Worm (Caenorhabditis elegans) whole organism, midembryonic: ENCODE results near the gene dpff-1.
A peak's percentile ranks its signal among the peaks of the same experiment; 100 is the strongest.

Experiments
- T22C8.4 ChIP-seq: fragments of 200-800 bp; sonication (Bioruptor generic); IDR thresholded peaks from 2 replicates; pipeline ENCODE4 v1.3.6; 2022; ENCODE audit warnings: missing genetic modification characterization, missing compliant biosample characterization
- cog-1 ChIP-seq: sonication (generic microtip); optimal IDR thresholded peaks from 2 replicates; lab custom pipeline; 2016; ENCODE audit warnings: missing genetic modification characterization, missing compliant biosample characterization
- flt-1 ChIP-seq: fragments of 200-800 bp; sonication (Bioruptor generic); IDR thresholded peaks from 2 replicates; pipeline ENCODE4 v1.3.6; 2022; ENCODE audit warnings: missing genetic modification characterization, missing compliant biosample characterization
- med-1 ChIP-seq: sonication (generic microtip); optimal IDR thresholded peaks from 2 replicates; lab custom pipeline; 2017; ENCODE audit warnings: missing genetic modification characterization, mild to moderate bottlenecking, missing compliant biosample characterization, antibody characterized with exemption, missing genetic modification reagents; ENCODE audit not compliant: insufficient read depth
- ztf-29 ChIP-seq: fragments of 200-800 bp; sonication (Bioruptor generic); IDR thresholded peaks from 2 replicates; pipeline ENCODE4 v1.3.6; 2022; ENCODE audit warnings: missing genetic modification reagents, missing genetic modification characterization, missing compliant biosample characterization

ce11 chrIII:5879291-5879968 is 26.7 kb downstream of the dpff-1 start, which contains the start of gene hpo-10:
- TF ChIP-seq cog-1 (tag; lab: Kevin White, UChicago) = no peak
- TF ChIP-seq flt-1 (GFP tag; lab: Robert Waterston, UW) = no peak
- peak; percentile 56 for TF ChIP-seq T22C8.4 (GFP tag; lab: Robert Waterston, UW)
- no peak for TF ChIP-seq ztf-29 (GFP tag; lab: Robert Waterston, UW)
- TF ChIP-seq med-1 (GFP tag; lab: Kevin White, UChicago) = no peak
